Fruit fly (Drosophila melanogaster): ENCODE results near the gene Nthl1.

DNA sequence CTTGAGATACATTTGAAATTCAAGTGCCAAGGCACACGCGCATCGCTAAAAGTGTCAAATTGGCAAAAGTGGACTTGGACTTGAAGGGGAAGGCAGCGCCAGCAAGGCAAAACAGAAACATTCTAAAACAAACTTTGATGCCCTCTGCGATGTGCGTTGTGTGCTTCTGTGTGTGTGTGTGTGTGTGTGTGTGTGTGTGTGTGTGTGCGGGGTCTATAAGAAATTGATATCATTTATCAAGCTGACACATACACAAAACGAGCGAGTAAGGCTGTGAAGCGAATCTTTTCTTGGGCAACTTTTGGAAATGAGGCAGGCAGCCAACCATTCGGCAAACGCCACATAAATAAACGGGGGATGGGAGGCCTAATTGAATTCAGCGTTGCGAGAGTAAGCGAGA is 43.1 kb upstream of the Nthl1 start:
- TF ChIP-seq CG7045 (GFP tag; optimal IDR thresholded peaks at IDR 0.05) (no peak), bab1 (GFP tag; optimal IDR thresholded peaks at IDR 0.05) (no peak), Mnt (GFP tag; optimal IDR thresholded peaks at IDR 0.05) (no peak), CG5204 (GFP tag; optimal IDR thresholded peaks at IDR 0.05) (no peak), CG7101 (tag; optimal IDR thresholded peaks at IDR 0.05) (no peak), CG14711 (tag; optimal IDR thresholded peaks at IDR 0.05) (no peak), kay (GFP tag; ENCODE audit: borderline replicate concordance) (no peak), pad (GFP tag; optimal IDR thresholded peaks at IDR 0.05) (no peak), CG1620 (GFP tag; optimal IDR thresholded peaks at IDR 0.05) (no peak), CG12768 (GFP tag; optimal IDR thresholded peaks at IDR 0.05) (no peak)
